Fruit fly (Drosophila melanogaster): Measurements from ENCODE around the gene CG12715.

CG12715 gene

dm6 chrX:13088025-13088805, 33.1 kb upstream of the CG12715 start (continued):
- TF ChIP-seq CG16813 (GFP tag; IDR thresholded peaks at IDR 0.05; ENCODE audit: partially characterized antibody) (no peak), CG14710 (tag; optimal IDR thresholded peaks at IDR 0.05) (no peak), zf30C (GFP tag; optimal IDR thresholded peaks at IDR 0.05) (peak; percentile 23), sob (GFP tag; IDR thresholded peaks at IDR 0.05) (no peak), Dip2 (GFP tag; IDR thresholded peaks at IDR 0.05) (no peak), Asciz (GFP tag; optimal IDR thresholded peaks at IDR 0.05) (peak; percentile 15), CG3281 (GFP tag; optimal IDR thresholded peaks at IDR 0.05) (peak; percentile 31), CG3163 (GFP tag; optimal IDR thresholded peaks at IDR 0.05) (no peak), her (GFP tag; optimal IDR thresholded peaks at IDR 0.05) (no peak), Nf-YB (GFP tag; optimal IDR thresholded peaks at IDR 0.05) (no peak), CG3838 (GFP tag; optimal IDR thresholded peaks at IDR 0.05) (no peak), gt (GFP tag; IDR thresholded peaks at IDR 0.05) (no peak), CG9876 (GFP tag; optimal IDR thresholded peaks at IDR 0.05) (no peak), CG2199 (GFP tag; IDR thresholded peaks at IDR 0.05) (no peak; the same call in 2 of the 3 replicates), tin (GFP tag; optimal IDR thresholded peaks at IDR 0.05) (no peak), org-1 (GFP tag; optimal IDR thresholded peaks at IDR 0.05) (peak; percentile 31), NC2α (GFP tag; optimal IDR thresholded peaks at IDR 0.05) (no peak), CG3995 (GFP tag; optimal IDR thresholded peaks at IDR 0.05) (no peak), Chrac-16 (GFP tag; optimal IDR thresholded peaks at IDR 0.05) (no peak), Abd-B (GFP tag; optimal IDR thresholded peaks at IDR 0.05) (no peak), CG15011 (GFP tag; optimal IDR thresholded peaks at IDR 0.05) (no peak), CG8089 (GFP tag; optimal IDR thresholded peaks at IDR 0.05) (no peak), Sox102F (GFP tag; optimal IDR thresholded peaks at IDR 0.05) (peak; percentile 45), D19B (GFP tag; optimal IDR thresholded peaks at IDR 0.05) (peak; percentile 30), CTCF (GFP tag; optimal IDR thresholded peaks at IDR 0.05) (no peak), fru (optimal IDR thresholded peaks at IDR 0.05) (no peak), odd (GFP tag; optimal IDR thresholded peaks at IDR 0.05) (peak; percentile 6), Deaf1 (tag; optimal IDR thresholded peaks at IDR 0.05) (peak; percentile 3), nerfin-1 (tag; optimal IDR thresholded peaks at IDR 0.05) (peak; percentile 16), slp2 (GFP tag; optimal IDR thresholded peaks at IDR 0.05) (no peak), Dad (GFP tag; optimal IDR thresholded peaks at IDR 0.05) (no peak), Oli (tag; optimal IDR thresholded peaks at IDR 0.05) (peak; percentile 51), CG10654 (GFP tag; optimal IDR thresholded peaks at IDR 0.05) (no peak), CG13287 (GFP tag; IDR thresholded peaks at IDR 0.05; ENCODE audit: partially characterized antibody) (no peak), CG12659 (GFP tag; optimal IDR thresholded peaks at IDR 0.05) (no peak), cad (GFP tag; optimal IDR thresholded peaks at IDR 0.05) (no peak), H2.0 (GFP tag; IDR thresholded peaks at IDR 0.05) (no peak), chinmo (GFP tag; IDR thresholded peaks at IDR 0.05; ENCODE audit: partially characterized antibody) (0 out of 4 replicates have a peak, but pooled peaks have one; percentile 16), CG6854 (GFP tag; optimal IDR thresholded peaks at IDR 0.05) (no peak), GATAe (GFP tag; conservative IDR thresholded peaks at IDR 0.05) (peak; percentile 36), CG12391 (tag; optimal IDR thresholded peaks at IDR 0.05) (peak; percentile 20), CG30431 (GFP tag; optimal IDR thresholded peaks at IDR 0.05) (no peak), Lhr (GFP tag; optimal IDR thresholded peaks at IDR 0.05) (no peak), otp (GFP tag; IDR thresholded peaks at IDR 0.05) (no peak), Hey (tag; optimal IDR thresholded peaks at IDR 0.05) (no peak), CG12942 (GFP tag; optimal IDR thresholded peaks at IDR 0.05) (no peak), gce (GFP tag; IDR thresholded peaks at IDR 0.05) (no peak), CG2116 (GFP tag; optimal IDR thresholded peaks at IDR 0.05) (no peak), CG6791 (GFP tag; IDR thresholded peaks at IDR 0.05; ENCODE audit: partially characterized antibody) (no peak), inv (GFP tag; IDR thresholded peaks at IDR 0.05; ENCODE audit: partially characterized antibody) (no peak), CG6254 (GFP tag; optimal IDR thresholded peaks at IDR 0.05) (no peak)
